In genomic region chrX:1837703-1838102, ce11 we compare ENCODE assay signal across 3 worm cellular contexts.
A peak's percentile ranks its signal among the peaks of the same experiment; 100 is the strongest.
TF ChIP-seq lines count a peak whose summit lies in the region.

No protein-coding gene starts in this region.

TF ChIP-seq in whole organism, L4 larva, 104 proteins besides CTCF, POLR2A, EP300 and RAD21 (continued from another document and continues in another):
- TF ChIP-seq ceh-62 (tag; optimal IDR thresholded peaks at IDR 0.05; lab: Kevin White, UChicago) (no peak), lin-38 (GFP tag; IDR thresholded peaks at IDR 0.05; lab: Robert Waterston, UW) (peak; percentile 74), ces-1 (GFP tag; optimal IDR thresholded peaks at IDR 0.05; lab: Kevin White, UChicago) (no peak), F26F4.8 (GFP tag; conservative IDR thresholded peaks at IDR 0.05; lab: Robert Waterston, UW) (peak; percentile 96), duxl-1 (tag; optimal IDR thresholded peaks at IDR 0.05; lab: Kevin White, UChicago; ENCODE audit: poor library complexity) (peak; percentile 96), nhr-76 (tag; optimal IDR thresholded peaks at IDR 0.05; lab: Kevin White, UChicago) (no peak), pha-4 (GFP tag; IDR thresholded peaks at IDR 0.05; lab: Robert Waterston, UW) (peak; percentile 85), pha-4 (tag; optimal IDR thresholded peaks at IDR 0.05; lab: Kevin White, UChicago) (no peak), T20F7.1 (GFP tag; optimal IDR thresholded peaks at IDR 0.05; lab: Kevin White, UChicago) (no peak), fkh-10 (GFP tag; optimal IDR thresholded peaks at IDR 0.05; lab: Kevin White, UChicago) (no peak), aha-1 (tag; lab: Kevin White, UChicago) (peak; percentile 33), daf-8 (GFP tag; IDR thresholded peaks at IDR 0.05; lab: Robert Waterston, UW) (no peak), mdl-1 (tag; optimal IDR thresholded peaks at IDR 0.05; lab: Kevin White, UChicago) (no peak), nhr-237 (tag; optimal IDR thresholded peaks at IDR 0.05; lab: Kevin White, UChicago) (no peak), ceh-82 (tag; optimal IDR thresholded peaks at IDR 0.05; lab: Kevin White, UChicago) (no peak), nhr-111 (GFP tag; optimal IDR thresholded peaks at IDR 0.05; lab: Kevin White, UChicago) (no peak), R02D3.7 (tag; optimal IDR thresholded peaks at IDR 0.05; lab: Kevin White, UChicago) (no peak), tag-97 (GFP tag; IDR thresholded peaks at IDR 0.05; lab: Robert Waterston, UW) (no peak), saeg-2 (GFP tag; IDR thresholded peaks at IDR 0.05; lab: Robert Waterston, UW) (no peak), zip-2 (tag; optimal IDR thresholded peaks at IDR 0.05; lab: Kevin White, UChicago) (peak; percentile 2), skn-1 (tag; optimal IDR thresholded peaks at IDR 0.05; lab: Kevin White, UChicago) (no peak), mep-1 (tag; optimal IDR thresholded peaks at IDR 0.05; lab: Kevin White, UChicago) (no peak), dmd-9 (GFP tag; IDR thresholded peaks at IDR 0.05; lab: Robert Waterston, UW) (peak; percentile 51; the same call in 1 of the 2 replicates), Y5F2A.4 (GFP tag; optimal IDR thresholded peaks at IDR 0.05; lab: Kevin White, UChicago) (peak; percentile 72), set-16 (GFP tag; IDR thresholded peaks at IDR 0.05; lab: Robert Waterston, UW) (peak; percentile 66), spr-1 (tag; optimal IDR thresholded peaks at IDR 0.05; lab: Kevin White, UChicago) (peak; percentile 34), unc-39 (tag; optimal IDR thresholded peaks at IDR 0.05; lab: Kevin White, UChicago) (no peak), Y48G9A.11 (GFP tag; IDR thresholded peaks at IDR 0.05; lab: Robert Waterston, UW) (0 out of 2 replicates have a peak, but pooled peaks have one; percentile 42), hlh-30 (tag; optimal IDR thresholded peaks at IDR 0.05; lab: Kevin White, UChicago; ENCODE audit: insufficient read depth) (no peak), hlh-11 (tag; optimal IDR thresholded peaks at IDR 0.05; lab: Kevin White, UChicago) (peak; percentile 43), F44E2.7 (GFP tag; IDR thresholded peaks at IDR 0.05; lab: Robert Waterston, UW) (peak; percentile 73; the same call in 1 of the 2 replicates), T26A8.4 (GFP tag; IDR thresholded peaks at IDR 0.05; lab: Robert Waterston, UW) (peak; percentile 58; the same call in 1 of the 2 replicates), egl-43 (GFP tag; IDR thresholded peaks at IDR 0.05; lab: Robert Waterston, UW) (peak; percentile 93), nhr-42 (GFP tag; IDR thresholded peaks at IDR 0.05; lab: Robert Waterston, UW) (peak; percentile 71; the same call in 1 of the 2 replicates), aly-2 (tag; optimal IDR thresholded peaks at IDR 0.05; lab: Kevin White, UChicago) (no peak), lin-15B (tag; optimal IDR thresholded peaks at IDR 0.05; lab: Kevin White, UChicago) (no peak), php-3 (GFP tag; IDR thresholded peaks at IDR 0.05; lab: Robert Waterston, UW) (no peak), ceh-20 (GFP tag; IDR thresholded peaks at IDR 0.05; lab: Robert Waterston, UW) (0 out of 2 replicates have a peak, but pooled peaks have one; percentile 54), dmd-8 (GFP tag; IDR thresholded peaks at IDR 0.05; lab: Robert Waterston, UW) (peak; percentile 65; the same call in 1 of the 2 replicates), gei-8 (GFP tag; optimal IDR thresholded peaks at IDR 0.05; lab: Kevin White, UChicago) (peak; percentile 43), lsy-2 (tag; optimal IDR thresholded peaks at IDR 0.05; lab: Kevin White, UChicago) (no peak), sdz-12 (GFP tag; optimal IDR thresholded peaks at IDR 0.05; lab: Kevin White, UChicago) (peak; percentile 76), nhr-48 (tag; optimal IDR thresholded peaks at IDR 0.05; lab: Kevin White, UChicago) (peak; percentile 2)

TF ChIP-seq in whole organism, late embryonic, 69 proteins besides CTCF, POLR2A, EP300 and RAD21 (continued from another document):
- peak; percentile 48 for TF ChIP-seq fax-1 (tag; optimal IDR thresholded peaks at IDR 0.05; lab: Kevin White, UChicago)
- peak; percentile 64 for TF ChIP-seq fkh-6 (tag; optimal IDR thresholded peaks at IDR 0.05; lab: Kevin White, UChicago)
- TF ChIP-seq ref-2 (tag; optimal IDR thresholded peaks at IDR 0.05; lab: Kevin White, UChicago) = no peak
- peak; percentile 28 for TF ChIP-seq rnt-1 (tag; optimal IDR thresholded peaks at IDR 0.05; lab: Kevin White, UChicago)
- peak; percentile 62 for TF ChIP-seq C08G9.2 (tag; optimal IDR thresholded peaks at IDR 0.05; lab: Kevin White, UChicago)
- no peak for TF ChIP-seq hlh-8 (tag; optimal IDR thresholded peaks at IDR 0.05; lab: Kevin White, UChicago)
- TF ChIP-seq hlh-15 (tag; optimal IDR thresholded peaks at IDR 0.05; lab: Kevin White, UChicago) = peak; percentile 52
- TF ChIP-seq madf-2 (tag; optimal IDR thresholded peaks at IDR 0.05; lab: Kevin White, UChicago) = peak; percentile 50
- TF ChIP-seq ztf-16 (tag; optimal IDR thresholded peaks at IDR 0.05; lab: Kevin White, UChicago) = peak; percentile 48
- TF ChIP-seq ceh-2 (tag; optimal IDR thresholded peaks at IDR 0.05; lab: Kevin White, UChicago) = peak; percentile 56
- peak; percentile 42 for TF ChIP-seq ceh-18 (tag; optimal IDR thresholded peaks at IDR 0.05; lab: Kevin White, UChicago)
- TF ChIP-seq ets-4 (tag; optimal IDR thresholded peaks at IDR 0.05; lab: Kevin White, UChicago) = peak; percentile 29
- peak; percentile 25 for TF ChIP-seq ceh-24 (tag; optimal IDR thresholded peaks at IDR 0.05; lab: Kevin White, UChicago)
- TF ChIP-seq sox-4 (tag; optimal IDR thresholded peaks at IDR 0.05; lab: Kevin White, UChicago) = peak; percentile 68
- peak; percentile 78 for TF ChIP-seq hlh-6 (tag; optimal IDR thresholded peaks at IDR 0.05; lab: Kevin White, UChicago)
- peak; percentile 56 for TF ChIP-seq lin-11 (tag; optimal IDR thresholded peaks at IDR 0.05; lab: Kevin White, UChicago)
- 0 out of 2 replicates have a peak, but pooled peaks have one; percentile 5 for TF ChIP-seq unc-3 (GFP tag; conservative IDR thresholded peaks at IDR 0.05; lab: Robert Waterston, UW)
- TF ChIP-seq unc-3 (tag; optimal IDR thresholded peaks at IDR 0.05; lab: Kevin White, UChicago) = peak; percentile 29
- TF ChIP-seq elt-2 (tag; optimal IDR thresholded peaks at IDR 0.05; lab: Kevin White, UChicago) = peak; percentile 67
- TF ChIP-seq ceh-22 (tag; optimal IDR thresholded peaks at IDR 0.05; lab: Kevin White, UChicago) = no peak
- TF ChIP-seq ceh-19 (GFP tag; optimal IDR thresholded peaks at IDR 0.05; lab: Kevin White, UChicago) = peak; percentile 74
- TF ChIP-seq ceh-14 (tag; optimal IDR thresholded peaks at IDR 0.05; lab: Kevin White, UChicago) = peak; percentile 75
- peak; percentile 65 for TF ChIP-seq C38D4.7 (GFP tag; optimal IDR thresholded peaks at IDR 0.05; lab: Kevin White, UChicago)
- peak; percentile 24 for TF ChIP-seq tbx-2 (tag; optimal IDR thresholded peaks at IDR 0.05; lab: Kevin White, UChicago)
- peak; percentile 91 for TF ChIP-seq sdc-2 (tag; optimal IDR thresholded peaks at IDR 0.05; lab: Kevin White, UChicago)
- peak; percentile 67 for TF ChIP-seq dmd-4 (tag; optimal IDR thresholded peaks at IDR 0.05; lab: Kevin White, UChicago; ENCODE audit: borderline replicate concordance)
- peak; percentile 79 for TF ChIP-seq che-1 (tag; optimal IDR thresholded peaks at IDR 0.05; lab: Kevin White, UChicago)
- TF ChIP-seq nfya-1 (tag; optimal IDR thresholded peaks at IDR 0.05; lab: Kevin White, UChicago) = peak; percentile 28
- TF ChIP-seq Y22D7AL.16 (tag; optimal IDR thresholded peaks at IDR 0.05; lab: Kevin White, UChicago) = peak; percentile 61
- TF ChIP-seq unc-86 (tag; optimal IDR thresholded peaks at IDR 0.05; lab: Kevin White, UChicago) = peak; percentile 51
- TF ChIP-seq ceh-6 (GFP tag; optimal IDR thresholded peaks at IDR 0.05; lab: Kevin White, UChicago) = peak; percentile 72
- peak; percentile 52 for TF ChIP-seq pat-9 (tag; optimal IDR thresholded peaks at IDR 0.05; lab: Kevin White, UChicago)
- peak; percentile 56 for TF ChIP-seq ttx-3 (tag; optimal IDR thresholded peaks at IDR 0.05; lab: Kevin White, UChicago)
- no peak for TF ChIP-seq pros-1 (tag; optimal IDR thresholded peaks at IDR 0.05; lab: Kevin White, UChicago)
- TF ChIP-seq T23F11.4 (GFP tag; optimal IDR thresholded peaks at IDR 0.05; lab: Kevin White, UChicago) = peak; percentile 54
- TF ChIP-seq pha-4 (tag; optimal IDR thresholded peaks at IDR 0.05; lab: Kevin White, UChicago) = no peak
- TF ChIP-seq ceh-9 (tag; optimal IDR thresholded peaks at IDR 0.05; lab: Kevin White, UChicago) = no peak
- TF ChIP-seq unc-55 (GFP tag; optimal IDR thresholded peaks at IDR 0.05; lab: Kevin White, UChicago) = no peak

TF ChIP-seq in whole organism, mixed stage, embryonic, 35 proteins besides CTCF, POLR2A, EP300 and RAD21 (continued from another document):
- no peak for TF ChIP-seq lsy-2 (tag; optimal IDR thresholded peaks at IDR 0.05; lab: Kevin White, UChicago)
- peak; percentile 64 for TF ChIP-seq bed-3 (GFP tag; optimal IDR thresholded peaks at IDR 0.05; lab: Kevin White, UChicago)
